Worm (Caenorhabditis elegans) whole organism, L3 larva: ENCODE data around the gene skr-9.

Source experiments
- R02D3.7 ChIP-seq: fragments of 150-350 bp; optimal IDR thresholded peaks from 2 replicates; lab custom pipeline; 2014; ENCODE audit warnings: missing biosample characterization, missing genetic modification characterization
- aly-2 ChIP-seq: fragments of 150-350 bp; optimal IDR thresholded peaks from 2 replicates; lab custom pipeline; 2014; ENCODE audit warnings: missing biosample characterization, missing genetic modification characterization
- ama-1 ChIP-seq: fragments of 150-350 bp; optimal IDR thresholded peaks from 2 replicates; lab custom pipeline; 2018
- ceh-16 ChIP-seq: sonication (generic microtip); optimal IDR thresholded peaks from 2 replicates; lab custom pipeline; 2017; ENCODE audit warnings: missing biosample characterization, missing genetic modification characterization
- ceh-28 ChIP-seq: fragments of 150-350 bp; optimal IDR thresholded peaks from 2 replicates; lab custom pipeline; 2014; ENCODE audit warnings: missing biosample characterization, missing genetic modification reagents, missing genetic modification characterization
- ceh-82 ChIP-seq: fragments of 150-350 bp; optimal IDR thresholded peaks from 2 replicates; lab custom pipeline; 2014; ENCODE audit warnings: missing biosample characterization, missing genetic modification characterization
- daf-12 ChIP-seq: fragments of 150-350 bp; optimal IDR thresholded peaks from 2 replicates; lab custom pipeline; 2014; ENCODE audit warnings: missing biosample characterization, missing genetic modification reagents, missing genetic modification characterization
- egl-27 ChIP-seq: sonication (generic microtip); optimal IDR thresholded peaks from 4 replicates; lab custom pipeline; 2017; ENCODE audit warnings: missing biosample characterization, missing genetic modification reagents, missing genetic modification characterization
- egl-5 ChIP-seq: fragments of 150-350 bp; optimal IDR thresholded peaks from 2 replicates; lab custom pipeline; 2017; ENCODE audit warnings: missing biosample characterization, missing genetic modification reagents, missing genetic modification characterization, inconsistent platforms
- elt-1 ChIP-seq: fragments of 150-350 bp; optimal IDR thresholded peaks from 2 replicates; lab custom pipeline; 2014; ENCODE audit warnings: missing biosample characterization, missing genetic modification characterization
- elt-2 ChIP-seq: sonication (generic microtip); optimal IDR thresholded peaks from 2 replicates; lab custom pipeline; 2016; ENCODE audit warnings: missing genetic modification reagents, mild to moderate bottlenecking, missing genetic modification characterization, missing compliant biosample characterization
- elt-3 ChIP-seq, 3 experiments: fragments of 150-350 bp in 1 of 3; sonication (generic microtip) in 2 of 3; optimal IDR thresholded peaks; 2 replicates in 2 of 3; 4 replicates in 1 of 3; lab custom pipeline; 2014 to 2017; ENCODE audit warnings: missing biosample characterization in 3 of 3, missing genetic modification characterization in 3 of 3
- fkh-2 ChIP-seq: fragments of 150-350 bp; optimal IDR thresholded peaks from 2 replicates; lab custom pipeline; 2014; ENCODE audit warnings: missing biosample characterization, missing genetic modification reagents, missing genetic modification characterization
- fos-1 ChIP-seq: fragments of 150-350 bp; optimal IDR thresholded peaks from 2 replicates; lab custom pipeline; 2014; ENCODE audit warnings: missing biosample characterization, missing genetic modification characterization
- hmg-11 ChIP-seq: sonication (generic microtip); optimal IDR thresholded peaks from 2 replicates; lab custom pipeline; 2016; ENCODE audit warnings: missing genetic modification characterization, missing compliant biosample characterization
- jun-1 ChIP-seq: fragments of 150-350 bp; optimal IDR thresholded peaks from 2 replicates; lab custom pipeline; 2014; ENCODE audit warnings: missing biosample characterization, missing genetic modification reagents, missing genetic modification characterization
- lin-15B ChIP-seq: fragments of 150-350 bp; optimal IDR thresholded peaks from 2 replicates; lab custom pipeline; 2014; ENCODE audit warnings: missing biosample characterization, missing genetic modification characterization
- lin-39 ChIP-seq: fragments of 150-350 bp; optimal IDR thresholded peaks from 2 replicates; lab custom pipeline; 2018; ENCODE audit warnings: missing biosample characterization, missing genetic modification reagents, missing genetic modification characterization
- lsy-12 ChIP-seq: sonication (generic microtip); optimal IDR thresholded peaks from 2 replicates; lab custom pipeline; 2016; ENCODE audit warnings: mild to moderate bottlenecking, missing genetic modification characterization, missing compliant biosample characterization
- mml-1 ChIP-seq: fragments of 150-350 bp; sonication (generic microtip); optimal IDR thresholded peaks from 3 replicates; lab custom pipeline; 2014; ENCODE audit warnings: missing biosample characterization, missing genetic modification characterization
- nhr-12 ChIP-seq: fragments of 150-350 bp; optimal IDR thresholded peaks from 2 replicates; lab custom pipeline; 2014; ENCODE audit warnings: missing biosample characterization, missing genetic modification characterization
- nhr-237 ChIP-seq: fragments of 150-350 bp; optimal IDR thresholded peaks from 2 replicates; lab custom pipeline; 2014; ENCODE audit warnings: missing biosample characterization, missing genetic modification characterization
- nhr-25 ChIP-seq: sonication (generic microtip); optimal IDR thresholded peaks from 2 replicates; lab custom pipeline; 2017; ENCODE audit warnings: missing biosample characterization, missing genetic modification characterization
- nhr-43 ChIP-seq: sonication (generic microtip); optimal IDR thresholded peaks from 2 replicates; lab custom pipeline; 2016; ENCODE audit warnings: mild to moderate bottlenecking, missing genetic modification characterization, missing compliant biosample characterization; ENCODE audit not compliant: poor library complexity, severe bottlenecking
- nhr-67 ChIP-seq: fragments of 150-350 bp; optimal IDR thresholded peaks from 2 replicates; lab custom pipeline; 2014; ENCODE audit warnings: missing biosample characterization, missing genetic modification characterization
- nhr-77 ChIP-seq: fragments of 150-350 bp; optimal IDR thresholded peaks from 2 replicates; lab custom pipeline; 2014; ENCODE audit warnings: missing biosample characterization, missing genetic modification characterization
- pha-4 ChIP-seq: fragments of 150-350 bp; optimal IDR thresholded peaks from 2 replicates; lab custom pipeline; 2014; ENCODE audit warnings: missing biosample characterization, missing genetic modification reagents, missing genetic modification characterization
- pqm-1 ChIP-seq: fragments of 150-350 bp; optimal IDR thresholded peaks from 2 replicates; lab custom pipeline; 2017; ENCODE audit warnings: missing biosample characterization, missing genetic modification characterization, inconsistent platforms
- snpc-4 ChIP-seq: fragments of 150-350 bp; optimal IDR thresholded peaks from 2 replicates; lab custom pipeline; 2014; ENCODE audit warnings: missing biosample characterization, missing genetic modification characterization
- tbx-2 ChIP-seq: sonication (generic microtip); optimal IDR thresholded peaks from 2 replicates; lab custom pipeline; 2016; ENCODE audit warnings: mild to moderate bottlenecking, missing genetic modification characterization, missing compliant biosample characterization
- unc-62 ChIP-seq: fragments of 150-350 bp; sonication (generic microtip); optimal IDR thresholded peaks from 4 replicates; lab custom pipeline; 2014; ENCODE audit warnings: missing biosample characterization, missing genetic modification reagents, missing genetic modification characterization
- zag-1 ChIP-seq: fragments of 150-350 bp; optimal IDR thresholded peaks from 2 replicates; lab custom pipeline; 2014; ENCODE audit warnings: missing biosample characterization, missing genetic modification characterization
- ztf-4 ChIP-seq: fragments of 150-350 bp; optimal IDR thresholded peaks from 2 replicates; lab custom pipeline; 2014; ENCODE audit warnings: missing biosample characterization, missing genetic modification characterization

The skr-9 gene

DNA sequence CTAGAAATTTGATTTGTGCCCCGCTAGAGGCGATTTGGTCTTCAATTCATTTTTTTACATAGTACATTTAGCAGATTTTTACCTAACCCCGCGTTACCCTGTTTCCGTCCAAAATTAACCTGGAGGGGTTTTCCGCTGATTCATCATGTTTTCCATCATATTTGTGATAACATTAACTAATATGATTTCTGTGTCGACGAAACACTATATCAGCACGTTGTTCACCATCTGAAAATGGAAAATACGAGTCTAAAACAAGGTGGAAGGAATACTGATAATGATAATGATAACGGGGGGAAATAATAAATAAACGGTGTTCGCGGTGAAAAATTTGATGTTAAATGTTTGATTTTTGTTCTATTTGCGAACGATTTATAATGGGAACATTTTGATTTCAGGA, 8.4 kb downstream of the skr-9 start:
- TF ChIP-seq aly-2 (tag; lab: Kevin White, UChicago) (no peak), pha-4 (tag; lab: Kevin White, UChicago) (peak; percentile 80), elt-2 (tag; lab: Kevin White, UChicago) (peak; percentile 99), pqm-1 (tag; lab: Kevin White, UChicago) (peak; percentile 98), mml-1 (tag; lab: Kevin White, UChicago) (no peak), jun-1 (tag; lab: Kevin White, UChicago) (peak; percentile 74)

DNA sequence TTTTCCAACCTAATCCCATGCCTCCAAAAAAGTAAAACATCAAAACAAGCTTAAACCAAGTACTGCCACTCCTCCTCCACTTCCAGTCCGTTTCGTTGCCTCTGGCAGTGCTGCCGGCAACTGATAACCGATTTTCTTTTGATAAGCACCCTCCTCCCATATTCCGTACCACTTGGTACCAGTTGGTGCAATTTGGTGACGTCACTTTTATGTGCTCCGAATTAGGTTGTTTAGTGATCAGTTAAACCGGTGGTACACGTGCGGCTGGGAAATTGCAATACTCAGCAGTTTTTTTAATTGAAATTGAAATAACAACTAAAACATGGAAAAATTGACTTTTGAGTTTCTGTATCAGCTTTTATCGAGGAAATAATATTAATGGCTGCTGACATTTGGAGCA, 10.7 kb downstream of the skr-9 start:
- TF ChIP-seq ceh-28 (tag; lab: Kevin White, UChicago) (peak; percentile 19), lsy-12 (tag; lab: Kevin White, UChicago) (peak; percentile 36), tbx-2 (no peak), pqm-1 (tag; lab: Kevin White, UChicago) (peak; percentile 94), elt-2 (tag; lab: Kevin White, UChicago) (peak; percentile 98), fos-1 (tag; lab: Kevin White, UChicago) (peak; percentile 24), pha-4 (tag; lab: Kevin White, UChicago) (peak; percentile 11), nhr-12 (tag; lab: Kevin White, UChicago) (no peak), nhr-67 (tag; lab: Kevin White, UChicago) (no peak), nhr-237 (tag; lab: Kevin White, UChicago) (no peak), lin-15B (tag; lab: Kevin White, UChicago) (no peak)

DNA sequence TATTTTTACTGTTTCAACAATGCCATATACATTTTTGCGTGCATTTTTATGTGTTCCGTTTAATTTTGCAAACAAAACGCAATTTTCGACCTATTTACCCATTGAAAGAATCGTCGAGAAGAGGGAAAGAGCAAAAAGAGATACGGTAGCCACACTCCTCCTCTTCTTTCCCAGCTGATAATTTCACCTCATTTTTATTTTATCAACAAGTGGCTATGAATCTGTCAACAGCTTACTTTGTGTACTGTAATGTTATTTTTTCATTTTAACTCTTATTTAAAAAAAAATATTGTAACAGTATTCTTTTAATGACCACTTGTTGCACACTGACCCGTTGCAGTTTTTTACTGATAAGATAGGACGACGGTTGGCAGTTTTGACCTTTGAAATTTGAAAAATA, 11.6 kb downstream of the skr-9 start:
- TF ChIP-seq pha-4 (tag; lab: Kevin White, UChicago) (peak; percentile 33), elt-2 (tag; lab: Kevin White, UChicago) (peak; percentile 45), elt-3 (tag; optimal IDR thresholded peaks at IDR 0.05; lab: Kevin White, UChicago) (no peak)

DNA sequence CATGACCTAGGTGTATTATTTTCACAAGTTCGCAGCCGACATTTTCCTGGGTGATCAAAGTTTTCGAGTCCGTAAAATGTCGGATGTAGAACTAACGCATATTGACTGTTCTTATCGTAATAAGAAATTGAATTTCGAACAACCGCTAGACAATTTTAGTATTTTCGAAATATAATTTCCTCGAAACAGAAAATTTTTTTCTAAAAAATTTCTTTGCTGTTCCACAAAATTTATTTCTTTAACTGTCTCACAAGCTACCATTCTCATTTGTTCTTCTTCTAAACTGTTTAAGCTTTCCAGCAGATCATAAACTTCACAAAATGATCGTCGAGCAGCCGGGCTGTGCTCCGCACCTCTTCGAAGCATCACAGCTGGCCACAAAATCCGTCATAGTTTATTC, 12.8 kb downstream of the skr-9 start, which contains the start of gene C52D10.3:
C52D10.3 (plus strand) TSS at position 301 of the 400 bp plus-strand sequence.
- TF ChIP-seq nhr-43 (tag; lab: Kevin White, UChicago) (no peak), egl-5 (tag; lab: Kevin White, UChicago) (no peak), ceh-82 (tag; lab: Kevin White, UChicago) (no peak), hmg-11 (tag; lab: Kevin White, UChicago) (no peak), elt-1 (tag; lab: Kevin White, UChicago) (no peak)

DNA sequence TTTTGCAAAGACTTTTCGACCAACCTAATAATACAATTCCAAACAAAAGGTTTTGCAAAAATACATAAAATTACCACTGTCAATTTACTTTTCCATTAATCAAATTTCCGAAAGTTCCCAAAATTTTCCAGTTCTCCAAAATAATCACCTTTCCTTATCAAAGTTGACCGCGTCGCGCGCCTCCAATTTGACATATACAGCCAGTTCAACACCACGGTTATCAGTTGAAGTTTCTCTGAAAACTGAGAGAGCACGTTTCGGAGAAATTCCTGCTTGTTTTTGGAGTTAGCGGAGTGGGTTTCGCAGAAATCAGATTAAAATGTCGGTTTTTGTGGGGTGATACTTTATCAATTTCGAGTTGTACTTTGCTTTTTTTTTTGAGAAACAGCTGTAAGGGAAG, 15.7 kb downstream of the skr-9 start:
- TF ChIP-seq elt-2 (tag; lab: Kevin White, UChicago) (peak; percentile 66), ama-1 (lab: Kevin White, UChicago) (no peak), nhr-237 (tag; lab: Kevin White, UChicago) (no peak), nhr-77 (tag; lab: Kevin White, UChicago) (no peak), ztf-4 (tag; lab: Kevin White, UChicago) (no peak), elt-1 (tag; lab: Kevin White, UChicago) (no peak), snpc-4 (no peak), pqm-1 (tag; lab: Kevin White, UChicago) (peak; percentile 82), R02D3.7 (no peak), daf-12 (tag; lab: Kevin White, UChicago) (no peak), fkh-2 (no peak)

DNA sequence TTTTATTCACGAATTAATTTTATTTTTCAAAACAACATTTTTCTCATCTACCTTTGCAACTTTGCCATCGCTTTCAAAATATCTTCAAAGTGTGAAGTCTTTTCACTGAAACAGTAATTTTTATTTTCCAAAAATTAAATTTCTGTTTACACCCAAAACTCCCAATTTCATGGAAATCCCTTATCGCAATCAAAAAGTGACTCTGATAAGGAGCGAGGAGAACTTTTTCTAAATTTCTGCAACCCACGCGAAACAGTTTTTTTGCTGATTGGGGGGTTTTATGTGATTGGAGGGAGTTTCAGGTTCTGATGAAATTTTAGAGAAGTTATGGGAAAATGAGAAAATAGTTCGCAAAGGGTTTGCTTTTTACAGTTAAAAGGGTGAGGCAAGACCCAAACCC, 16.2 kb downstream of the skr-9 start:
- TF ChIP-seq pqm-1 (tag; lab: Kevin White, UChicago) (peak; percentile 70), elt-1 (tag; lab: Kevin White, UChicago) (no peak), elt-2 (tag; lab: Kevin White, UChicago) (peak; percentile 45)

DNA sequence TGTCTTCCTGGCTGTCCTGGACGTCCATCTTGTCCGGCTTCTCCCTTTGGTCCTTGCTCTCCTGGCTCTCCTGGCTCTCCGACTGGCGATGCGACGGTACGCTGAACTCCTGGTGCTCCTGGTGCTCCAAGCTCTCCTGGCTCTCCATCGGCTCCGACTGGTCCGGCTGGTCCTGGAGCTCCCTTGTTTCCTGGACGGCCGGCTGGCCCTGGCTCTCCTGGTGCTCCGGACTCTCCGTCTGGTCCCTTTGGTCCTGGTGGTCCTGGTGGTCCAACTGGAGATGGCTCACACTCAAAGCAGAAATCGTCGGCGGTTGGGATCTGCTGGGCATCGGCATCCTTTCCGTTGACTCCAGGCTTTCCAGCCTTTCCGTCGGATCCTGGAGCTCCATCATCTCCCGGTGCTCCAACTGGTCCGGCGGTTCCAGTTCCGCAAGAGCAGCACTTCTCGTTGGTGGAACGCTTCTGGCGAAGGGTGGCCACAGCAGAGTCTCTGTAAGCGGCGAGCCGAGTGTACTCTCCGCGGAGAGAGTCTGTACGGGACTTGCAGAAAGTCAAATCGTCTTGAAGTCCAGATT, 19.7 kb downstream of the skr-9 start:
- TF ChIP-seq zag-1 (tag; lab: Kevin White, UChicago) = no peak
- no peak for TF ChIP-seq pqm-1 (tag; lab: Kevin White, UChicago)
- no peak for TF ChIP-seq lin-15B (tag; lab: Kevin White, UChicago)
- TF ChIP-seq lsy-12 (tag; lab: Kevin White, UChicago) = no peak
- TF ChIP-seq lin-39 = no peak
- TF ChIP-seq tbx-2 = no peak
- no peak for TF ChIP-seq nhr-43 (tag; lab: Kevin White, UChicago)
- TF ChIP-seq unc-62 (GFP tag; lab: Kevin White, UChicago) = no peak
- no peak for TF ChIP-seq nhr-237 (tag; lab: Kevin White, UChicago)
- no peak for TF ChIP-seq egl-5 (tag; lab: Kevin White, UChicago)
- TF ChIP-seq egl-27 (tag; lab: Kevin White, UChicago) = no peak
- no peak for TF ChIP-seq nhr-25
- no peak for TF ChIP-seq ceh-16 (tag; lab: Kevin White, UChicago)
